Worm (Caenorhabditis elegans) whole organism, early embryonic: ENCODE data around the gene klf-2.

ENCODE experiments used
- B0310.2 ChIP-seq: sonication (generic microtip); optimal IDR thresholded peaks from 2 replicates; lab custom pipeline; 2016; ENCODE audit warnings: mild to moderate bottlenecking, missing genetic modification characterization, missing compliant biosample characterization
- F13C5.2 ChIP-seq: sonication (generic microtip); optimal IDR thresholded peaks from 2 replicates; lab custom pipeline; 2017; ENCODE audit warnings: mild to moderate bottlenecking, missing genetic modification characterization, inconsistent platforms, missing compliant biosample characterization
- aly-1 ChIP-seq: sonication (generic microtip); optimal IDR thresholded peaks from 2 replicates; lab custom pipeline; 2016; ENCODE audit warnings: missing genetic modification characterization, missing compliant biosample characterization
- ama-1 ChIP-seq: fragments of 150-350 bp; optimal IDR thresholded peaks from 2 replicates; lab custom pipeline; 2014
- ceh-13 ChIP-seq: fragments of 200-800 bp; sonication (Bioruptor generic); optimal IDR thresholded peaks from 2 replicates; lab custom pipeline; 2018; ENCODE audit warnings: mild to moderate bottlenecking, missing genetic modification characterization, missing compliant biosample characterization
- ceh-36 ChIP-seq: sonication (generic microtip); optimal IDR thresholded peaks from 2 replicates; lab custom pipeline; 2016; ENCODE audit warnings: missing genetic modification characterization, inconsistent platforms, missing compliant biosample characterization
- ets-7 ChIP-seq: sonication (generic microtip); optimal IDR thresholded peaks from 2 replicates; lab custom pipeline; 2016; ENCODE audit warnings: missing genotype, missing genetic modification characterization, missing compliant biosample characterization
- flt-1 ChIP-seq: fragments of 200-800 bp; sonication (Bioruptor generic); IDR thresholded peaks from 2 replicates; pipeline ENCODE4 v1.3.6; 2022; ENCODE audit warnings: missing genetic modification characterization, missing compliant biosample characterization
- hmbx-1 ChIP-seq: sonication (generic microtip); optimal IDR thresholded peaks from 2 replicates; lab custom pipeline; 2016; ENCODE audit warnings: mild to moderate bottlenecking, missing genetic modification characterization, missing compliant biosample characterization
- hmg-4 ChIP-seq: fragments of 200-800 bp; sonication (Bioruptor generic); optimal IDR thresholded peaks from 2 replicates; lab custom pipeline; 2018; ENCODE audit warnings: mild to moderate bottlenecking, missing genetic modification characterization, missing compliant biosample characterization
- hnd-1 ChIP-seq: sonication (generic microtip); optimal IDR thresholded peaks from 2 replicates; lab custom pipeline; 2016; ENCODE audit warnings: missing genetic modification characterization, missing compliant biosample characterization
- pes-1 ChIP-seq: fragments of 200-800 bp; sonication (Bioruptor generic); IDR thresholded peaks from 2 replicates; pipeline ENCODE4 v1.3.6; 2022; ENCODE audit warnings: missing genetic modification reagents, missing genetic modification characterization, missing compliant biosample characterization
- scrt-1 ChIP-seq: fragments of 200-800 bp; sonication (Bioruptor generic); IDR thresholded peaks from 2 replicates; pipeline ENCODE4 v1.3.6; 2022; ENCODE audit warnings: missing genetic modification characterization, missing compliant biosample characterization
- sea-1 ChIP-seq: fragments of 200-800 bp; sonication (Bioruptor generic); conservative IDR thresholded peaks from 2 replicates; pipeline ENCODE4 v1.3.6; 2022; ENCODE audit warnings: missing genetic modification characterization, missing compliant biosample characterization
- tbx-11 ChIP-seq: fragments of 200-800 bp; sonication (Bioruptor generic); IDR thresholded peaks from 2 replicates; pipeline ENCODE4 v1.3.6; 2022; ENCODE audit warnings: missing genetic modification characterization, missing compliant biosample characterization
- tbx-37 ChIP-seq: fragments of 200-800 bp; sonication (Bioruptor generic); conservative IDR thresholded peaks from 2 replicates; pipeline ENCODE4 v1.3.6; 2022; ENCODE audit warnings: missing genetic modification reagents, missing genetic modification characterization, missing compliant biosample characterization
- tra-4 ChIP-seq: sonication (generic microtip); optimal IDR thresholded peaks from 2 replicates; lab custom pipeline; 2017; ENCODE audit warnings: missing genetic modification characterization, missing compliant biosample characterization

Gene klf-2

DNA sequence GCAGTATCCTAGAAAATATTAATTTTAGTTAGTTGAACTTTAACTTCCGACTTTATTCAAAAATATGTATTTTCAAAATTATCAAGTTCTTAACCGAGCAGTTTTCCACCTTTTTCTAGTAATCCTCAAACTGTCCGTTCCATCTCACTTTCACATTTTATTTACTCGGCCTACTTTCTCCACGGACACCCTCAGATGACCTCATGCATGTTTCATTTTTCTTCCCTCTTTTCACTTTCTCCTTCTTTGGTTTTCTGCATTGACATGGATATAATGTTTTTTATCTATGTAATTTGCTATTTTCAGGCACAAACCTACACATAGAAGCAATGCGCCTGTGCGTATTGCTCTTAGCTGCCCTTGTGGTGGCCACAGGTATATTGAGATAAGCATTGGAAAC, 18.6 kb upstream of the klf-2 start, which contains the start of gene mlt-11:
TSS of gene mlt-11 (plus strand) at position 301 of the 400 bp plus-strand sequence.
- TF ChIP-seq sea-1 (no peak), F13C5.2 (tag; lab: Kevin White, UChicago) (no peak), ets-7 (no peak)

DNA sequence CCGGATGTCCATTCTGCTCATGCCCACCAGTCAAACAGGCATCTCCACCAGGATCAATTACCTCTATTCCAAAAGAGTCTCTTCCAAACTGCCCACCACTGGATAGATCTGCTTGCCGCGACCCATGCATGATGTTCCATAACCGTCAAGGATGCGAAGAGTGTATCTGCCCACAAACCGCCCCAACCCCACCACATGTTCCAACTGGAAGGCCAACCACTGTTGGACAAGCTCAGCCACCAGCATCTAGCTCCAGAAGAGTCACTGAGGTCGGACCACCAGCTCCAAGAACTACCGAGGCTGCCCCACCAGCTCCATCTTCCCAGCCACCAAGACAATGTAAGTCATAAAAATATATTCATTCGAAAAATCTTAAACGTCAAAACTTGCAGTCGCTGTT, 14.9 kb upstream of the klf-2 start:
- no peak for TF ChIP-seq tbx-11 (GFP tag; lab: Robert Waterston, UW)

DNA sequence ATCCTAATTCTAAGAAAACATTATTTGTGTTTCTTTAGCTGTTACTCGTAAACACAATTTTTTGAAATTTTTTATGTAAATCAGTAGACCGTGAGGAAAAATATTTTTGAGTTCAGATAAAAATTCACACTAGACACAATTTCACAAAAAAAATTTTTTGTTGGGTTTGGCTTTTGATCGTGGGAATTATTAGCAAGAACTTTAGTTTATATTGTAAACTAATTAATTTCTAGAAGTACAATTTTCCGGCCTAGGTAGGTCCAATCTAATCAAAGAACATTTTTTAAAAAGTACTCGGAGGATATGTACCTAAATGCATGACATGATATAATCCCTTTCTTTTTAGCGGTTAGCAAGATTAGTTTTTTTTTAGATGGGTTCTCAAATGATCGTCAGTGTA, 5.3 kb upstream of the klf-2 start:
- no peak for TF ChIP-seq B0310.2 (tag; lab: Kevin White, UChicago)
- TF ChIP-seq hnd-1 (tag; lab: Kevin White, UChicago) = no peak
- no peak for TF ChIP-seq F13C5.2 (tag; lab: Kevin White, UChicago)

DNA sequence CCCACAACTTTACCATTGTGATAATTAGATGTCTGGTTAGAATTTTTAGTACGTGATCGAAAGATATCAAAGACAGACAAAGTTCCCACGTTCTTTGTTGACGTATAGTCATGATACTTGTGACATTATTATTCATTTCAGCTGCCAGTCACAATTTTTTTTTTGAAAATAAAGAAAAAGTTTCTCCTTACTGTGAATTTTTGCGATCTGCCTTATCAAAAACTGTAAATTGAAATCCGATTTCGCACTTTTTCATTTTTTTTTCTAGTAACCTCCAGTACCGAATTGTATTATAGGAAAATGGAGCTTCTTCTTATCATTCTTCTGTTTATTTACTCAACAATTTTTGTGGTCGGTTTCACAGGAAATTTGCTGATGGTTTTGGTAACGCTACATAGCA, 4.4 kb upstream of the klf-2 start, which contains the start of gene srsx-35:
TSS of gene srsx-35 (plus strand) at position 301 of the 400 bp plus-strand sequence.
- TF ChIP-seq hnd-1 (tag; lab: Kevin White, UChicago) (no peak), scrt-1 (GFP tag; lab: Robert Waterston, UW) (no peak)

DNA sequence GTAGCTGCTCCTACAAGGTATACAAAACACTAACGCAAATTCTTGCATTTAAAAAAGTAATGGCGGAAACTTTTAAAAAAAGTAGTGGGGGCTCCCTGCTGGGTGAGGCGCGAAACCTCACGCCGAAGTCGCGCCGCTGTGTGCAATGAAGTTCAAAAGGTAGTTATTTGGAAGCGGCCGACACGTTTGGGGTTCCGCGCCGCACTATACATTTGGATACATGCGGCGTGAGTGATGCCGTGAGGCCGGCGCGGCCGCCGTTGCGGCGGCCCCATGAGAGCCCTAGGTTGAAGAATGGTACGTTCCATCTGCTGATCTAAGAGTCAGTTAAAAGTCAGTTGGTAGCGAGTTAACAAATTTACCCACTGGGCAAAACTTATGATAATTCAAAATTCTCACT, 3.7 kb upstream of the klf-2 start:
- no peak for TF ChIP-seq aly-1 (tag; lab: Kevin White, UChicago)
- TF ChIP-seq hmg-4 (GFP tag; lab: Kevin White, UChicago) = no peak
- TF ChIP-seq sea-1 = no peak
- TF ChIP-seq B0310.2 (tag; lab: Kevin White, UChicago) = no peak
- TF ChIP-seq pes-1 = 0 out of 2 replicates have a peak, but pooled peaks have one; percentile 20
- TF ChIP-seq flt-1 (GFP tag; lab: Robert Waterston, UW) = no peak

DNA sequence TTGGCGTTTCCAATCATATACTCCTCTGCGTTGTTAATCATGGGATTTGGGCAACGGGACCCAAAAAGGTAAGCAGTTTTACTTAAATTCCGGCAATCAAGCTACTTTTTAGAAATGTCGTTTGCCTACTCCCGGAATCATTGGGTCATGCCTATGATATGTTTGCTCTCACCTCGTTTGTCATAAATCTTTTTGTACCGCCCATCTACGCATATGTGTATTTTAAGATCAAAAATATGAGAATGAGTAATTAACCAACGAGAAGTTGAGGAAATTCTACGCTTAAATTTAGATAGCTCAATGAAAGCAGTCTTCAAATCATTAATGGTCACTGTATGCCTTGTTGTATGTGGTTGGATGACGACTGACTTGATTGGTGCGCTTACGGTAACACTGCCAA, 3.2 kb upstream of the klf-2 start:
- TF ChIP-seq F13C5.2 (tag; lab: Kevin White, UChicago) (no peak), hnd-1 (tag; lab: Kevin White, UChicago) (no peak)

DNA sequence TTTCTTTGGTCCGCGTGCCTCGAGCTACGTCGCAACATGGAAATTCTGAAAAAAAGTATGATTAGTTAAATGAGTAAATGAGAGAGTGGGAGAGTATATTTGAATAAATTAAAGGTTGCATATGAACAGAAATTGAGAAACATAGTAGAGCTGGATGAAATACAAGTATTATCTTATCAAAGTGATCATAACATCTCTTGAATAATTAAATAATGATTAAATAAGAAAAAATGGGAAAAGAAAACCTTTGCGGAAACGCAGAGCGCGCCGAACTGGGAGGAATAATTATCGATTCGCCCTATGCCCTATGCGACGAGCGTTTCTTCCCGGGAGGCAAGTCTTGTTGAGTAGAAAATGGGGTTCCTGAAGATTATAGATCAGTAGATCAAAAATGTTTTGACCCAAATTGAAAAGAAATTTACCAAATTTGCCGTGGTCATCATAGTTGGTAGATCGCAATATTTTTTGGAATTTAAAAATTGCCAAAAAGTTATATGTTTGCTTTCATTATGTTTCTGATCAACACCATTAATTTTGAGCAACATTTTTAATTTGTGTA, 4.1 kb downstream of the klf-2 start, which contains the start of gene F53F8.3:
TSS of gene F53F8.3 (minus strand) at position 51 of the 559 bp plus-strand sequence.
- TF ChIP-seq sea-1 (no peak), scrt-1 (GFP tag; lab: Robert Waterston, UW) (no peak), aly-1 (tag; lab: Kevin White, UChicago) (no peak), tbx-11 (GFP tag; lab: Robert Waterston, UW) (no peak), ceh-13 (GFP tag; lab: Kevin White, UChicago) (no peak), hmg-4 (GFP tag; lab: Kevin White, UChicago) (no peak), ama-1 (lab: Kevin White, UChicago) (no peak), hmbx-1 (tag; lab: Kevin White, UChicago) (no peak), B0310.2 (tag; lab: Kevin White, UChicago) (no peak), ceh-36 (no peak), tbx-37 (no peak), ets-7 (no peak), hnd-1 (tag; lab: Kevin White, UChicago) (no peak), tra-4 (tag; lab: Kevin White, UChicago) (no peak), flt-1 (GFP tag; lab: Robert Waterston, UW) (no peak), pes-1 (no peak), F13C5.2 (tag; lab: Kevin White, UChicago) (no peak)

DNA sequence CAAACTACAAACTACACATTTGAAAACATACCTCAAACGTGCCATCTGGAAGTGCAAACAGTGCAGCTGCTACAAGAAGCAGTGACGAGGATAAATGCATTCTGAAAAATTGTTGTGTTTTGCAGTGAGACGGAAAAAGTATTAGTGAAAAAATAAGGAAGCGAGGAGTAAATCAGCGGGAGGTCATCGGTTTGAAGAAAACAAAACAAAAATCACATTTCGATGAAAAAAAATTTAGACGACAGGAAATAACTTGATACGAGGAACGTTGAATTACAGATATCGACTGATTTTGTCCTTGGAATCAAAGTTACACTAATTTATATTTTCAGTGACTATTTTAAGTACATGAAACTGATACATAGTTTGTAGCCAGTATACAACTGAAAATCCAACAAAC, 6.1 kb downstream of the klf-2 start, which contains the start of gene F53F8.4:
TSS of gene F53F8.4 (minus strand) at position 101 of the 400 bp plus-strand sequence.
- no peak for TF ChIP-seq flt-1 (GFP tag; lab: Robert Waterston, UW)
- TF ChIP-seq ama-1 (lab: Kevin White, UChicago) = no peak
- TF ChIP-seq tbx-11 (GFP tag; lab: Robert Waterston, UW) = no peak
- TF ChIP-seq pes-1 = no peak
- TF ChIP-seq tbx-37 = no peak
- no peak for TF ChIP-seq hmg-4 (GFP tag; lab: Kevin White, UChicago)
- no peak for TF ChIP-seq ceh-13 (GFP tag; lab: Kevin White, UChicago)
- TF ChIP-seq aly-1 (tag; lab: Kevin White, UChicago) = no peak

DNA sequence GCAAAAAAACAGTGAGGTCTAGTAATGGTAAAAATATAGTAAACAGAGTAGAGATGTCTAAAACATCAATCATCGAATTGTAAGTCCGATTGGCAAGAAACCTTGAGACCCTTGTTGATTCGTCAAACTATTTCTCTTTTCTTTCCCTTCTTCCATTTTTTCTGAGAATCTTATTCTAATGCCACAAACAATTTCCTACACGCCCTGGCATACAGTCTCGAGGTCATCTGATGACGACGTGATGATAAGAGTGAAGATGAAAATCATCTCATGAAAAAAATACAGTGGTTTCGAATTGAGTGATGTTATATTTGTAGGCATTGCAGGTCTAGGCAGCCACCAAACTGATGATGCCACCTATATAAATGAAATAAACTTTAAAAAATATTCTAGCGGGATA, 7.4 kb downstream of the klf-2 start:
- TF ChIP-seq scrt-1 (GFP tag; lab: Robert Waterston, UW) (no peak), ceh-36 (no peak), ama-1 (lab: Kevin White, UChicago) (no peak), tbx-37 (no peak), ets-7 (no peak), sea-1 (no peak), ceh-13 (GFP tag; lab: Kevin White, UChicago) (no peak), B0310.2 (tag; lab: Kevin White, UChicago) (no peak), tbx-11 (GFP tag; lab: Robert Waterston, UW) (no peak), tra-4 (tag; lab: Kevin White, UChicago) (no peak), aly-1 (tag; lab: Kevin White, UChicago) (no peak), hmg-4 (GFP tag; lab: Kevin White, UChicago) (no peak), hmbx-1 (tag; lab: Kevin White, UChicago) (no peak), pes-1 (no peak), flt-1 (GFP tag; lab: Robert Waterston, UW) (no peak), hnd-1 (tag; lab: Kevin White, UChicago) (no peak), F13C5.2 (tag; lab: Kevin White, UChicago) (no peak)
